Comparison of ENCODE assay signal across 3 worm cellular contexts in genomic region chrIV:13725201-13725600, ce11.
TF ChIP-seq lines count a peak whose summit lies in the region.

No protein-coding gene starts in this region.

TF ChIP-seq in whole organism, L1 larva, 84 proteins besides CTCF, POLR2A, EP300 and RAD21 (continued from another document):
- TF ChIP-seq Y116A8C.19 (tag; optimal IDR thresholded peaks at IDR 0.05; lab: Kevin White, UChicago; ENCODE audit: borderline replicate concordance): no peak
- no peak for TF ChIP-seq nhr-19 (GFP tag; conservative IDR thresholded peaks at IDR 0.05; lab: Robert Waterston, UW)
- TF ChIP-seq lin-35 (GFP tag; optimal IDR thresholded peaks at IDR 0.05; lab: Kevin White, UChicago): peak in 1 of 2 experiments; percentile 50
- peak; percentile 18 for TF ChIP-seq pqm-1 (tag; optimal IDR thresholded peaks at IDR 0.05; lab: Kevin White, UChicago)

TF ChIP-seq in whole organism, L3 larva, 47 proteins besides CTCF, POLR2A, EP300 and RAD21 (continued from another document):
- TF ChIP-seq R02D3.7 (tag; optimal IDR thresholded peaks at IDR 0.05; lab: Kevin White, UChicago) (no peak), nhr-11 (tag; optimal IDR thresholded peaks at IDR 0.05; lab: Kevin White, UChicago) (no peak), unc-62 (GFP tag; optimal IDR thresholded peaks at IDR 0.05; lab: Kevin White, UChicago) (no peak), ceh-28 (tag; optimal IDR thresholded peaks at IDR 0.05; lab: Kevin White, UChicago) (no peak), lsy-12 (tag; optimal IDR thresholded peaks at IDR 0.05; lab: Kevin White, UChicago) (no peak), elt-2 (tag; optimal IDR thresholded peaks at IDR 0.05; lab: Kevin White, UChicago) (peak; percentile 100), pqm-1 (tag; optimal IDR thresholded peaks at IDR 0.05; lab: Kevin White, UChicago) (peak; percentile 95), ztf-11 (tag; optimal IDR thresholded peaks at IDR 0.05; lab: Kevin White, UChicago) (no peak), nhr-23 (tag; optimal IDR thresholded peaks at IDR 0.05; lab: Kevin White, UChicago) (no peak), egl-5 (tag; optimal IDR thresholded peaks at IDR 0.05; lab: Kevin White, UChicago) (no peak), nhr-237 (tag; optimal IDR thresholded peaks at IDR 0.05; lab: Kevin White, UChicago) (no peak), hmg-11 (tag; optimal IDR thresholded peaks at IDR 0.05; lab: Kevin White, UChicago) (no peak), nhr-77 (tag; optimal IDR thresholded peaks at IDR 0.05; lab: Kevin White, UChicago) (no peak), mdl-1 (tag; optimal IDR thresholded peaks at IDR 0.05; lab: Kevin White, UChicago) (no peak), sea-2 (GFP tag; optimal IDR thresholded peaks at IDR 0.05; lab: Kevin White, UChicago) (no peak), ama-1 (optimal IDR thresholded peaks at IDR 0.05; lab: Kevin White, UChicago) (no peak), nhr-28 (tag; optimal IDR thresholded peaks at IDR 0.05; lab: Kevin White, UChicago) (no peak), zag-1 (tag; optimal IDR thresholded peaks at IDR 0.05; lab: Kevin White, UChicago) (no peak), fkh-2 (tag; optimal IDR thresholded peaks at IDR 0.05; lab: Kevin White, UChicago) (no peak), snpc-4 (tag; optimal IDR thresholded peaks at IDR 0.05; lab: Kevin White, UChicago) (no peak), mml-1 (tag; optimal IDR thresholded peaks at IDR 0.05; lab: Kevin White, UChicago) (no peak), egl-27 (tag; optimal IDR thresholded peaks at IDR 0.05; lab: Kevin White, UChicago) (no peak), fkh-10 (GFP tag; optimal IDR thresholded peaks at IDR 0.05; lab: Kevin White, UChicago) (no peak), unc-39 (tag; optimal IDR thresholded peaks at IDR 0.05; lab: Kevin White, UChicago) (no peak)

TF ChIP-seq in whole organism, young adult, 124 proteins besides CTCF, POLR2A, EP300 and RAD21 (continued from another document):
- TF ChIP-seq dpl-1 (GFP tag; optimal IDR thresholded peaks at IDR 0.05; lab: Kevin White, UChicago) (no peak), tbx-9 (tag; optimal IDR thresholded peaks at IDR 0.05; lab: Kevin White, UChicago; ENCODE audit: borderline replicate concordance) (no peak), lag-1 (GFP tag; IDR thresholded peaks at IDR 0.05; lab: Robert Waterston, UW) (no peak), let-607 (tag; optimal IDR thresholded peaks at IDR 0.05; lab: Kevin White, UChicago) (peak; percentile 64 to 73), chd-7 (tag; optimal IDR thresholded peaks at IDR 0.05; lab: Kevin White, UChicago) (no peak), ztf-6 (GFP tag; IDR thresholded peaks at IDR 0.05; lab: Robert Waterston, UW) (no peak), lin-26 (GFP tag; IDR thresholded peaks at IDR 0.05; lab: Robert Waterston, UW) (no peak), ets-4 (GFP tag; optimal IDR thresholded peaks at IDR 0.05; lab: Kevin White, UChicago) (peak; percentile 52), ztf-18 (tag; optimal IDR thresholded peaks at IDR 0.05; lab: Kevin White, UChicago) (no peak), egl-44 (GFP tag; IDR thresholded peaks at IDR 0.05; lab: Robert Waterston, UW) (no peak), rec-8 (tag; optimal IDR thresholded peaks at IDR 0.05; lab: Kevin White, UChicago) (no peak), lir-1 (GFP tag; conservative IDR thresholded peaks at IDR 0.05; lab: Robert Waterston, UW) (no peak), ZK185.1 (tag; optimal IDR thresholded peaks at IDR 0.05; lab: Kevin White, UChicago; ENCODE audit: poor library complexity, severe bottlenecking) (no peak), ceh-40 (GFP tag; IDR thresholded peaks at IDR 0.05; lab: Robert Waterston, UW) (no peak), K12H6.12 (tag; optimal IDR thresholded peaks at IDR 0.05; lab: Kevin White, UChicago) (no peak), sea-2 (GFP tag; IDR thresholded peaks at IDR 0.05; lab: Robert Waterston, UW) (no peak), tbp1 (GFP tag; optimal IDR thresholded peaks at IDR 0.05; lab: Kevin White, UChicago) (peak; percentile 36), lin-35 (GFP tag; optimal IDR thresholded peaks at IDR 0.05; lab: Kevin White, UChicago) (no peak), pha-4 (tag; optimal IDR thresholded peaks at IDR 0.05; lab: Kevin White, UChicago) (peak; percentile 49), B0019.2 (GFP tag; conservative IDR thresholded peaks at IDR 0.05; lab: Robert Waterston, UW) (no peak), attf-5 (GFP tag; optimal IDR thresholded peaks at IDR 0.05; lab: Kevin White, UChicago) (no peak), ztf-25 (GFP tag; IDR thresholded peaks at IDR 0.05; lab: Robert Waterston, UW) (no peak), hsf-1 (GFP tag; IDR thresholded peaks at IDR 0.05; lab: Robert Waterston, UW) (no peak), nfya-1 (tag; optimal IDR thresholded peaks at IDR 0.05; lab: Kevin White, UChicago; ENCODE audit: borderline replicate concordance, insufficient read depth) (no peak), athp-1 (tag; optimal IDR thresholded peaks at IDR 0.05; lab: Kevin White, UChicago) (no peak), dpff-1 (tag; optimal IDR thresholded peaks at IDR 0.05; lab: Kevin White, UChicago) (no peak), madf-3 (GFP tag; IDR thresholded peaks at IDR 0.05; lab: Robert Waterston, UW) (no peak), F55B11.4 (tag; optimal IDR thresholded peaks at IDR 0.05; lab: Kevin White, UChicago; ENCODE audit: borderline replicate concordance, insufficient read depth) (no peak), snpc-4 (GFP tag; optimal IDR thresholded peaks at IDR 0.05; lab: Kevin White, UChicago) (no peak), snpc-4 (tag; optimal IDR thresholded peaks at IDR 0.05; lab: Kevin White, UChicago) (peak in 2 of 4 experiments; percentile 16 to 18), akir-1 (GFP tag; optimal IDR thresholded peaks at IDR 0.05; lab: Kevin White, UChicago) (no peak), sptf-2 (GFP tag; optimal IDR thresholded peaks at IDR 0.05; lab: Kevin White, UChicago) (peak; percentile 80), madf-10 (tag; optimal IDR thresholded peaks at IDR 0.05; lab: Kevin White, UChicago) (peak; percentile 30), F49E8.2 (tag; optimal IDR thresholded peaks at IDR 0.05; lab: Kevin White, UChicago; ENCODE audit: insufficient read depth) (no peak), hmg-20 (GFP tag; IDR thresholded peaks at IDR 0.05; lab: Robert Waterston, UW) (no peak), Y53G8AR.9 (GFP tag; conservative IDR thresholded peaks at IDR 0.05; lab: Robert Waterston, UW) (no peak), atf-7 (tag; optimal IDR thresholded peaks at IDR 0.05; lab: Kevin White, UChicago) (no peak), nhr-80 (tag; optimal IDR thresholded peaks at IDR 0.05; lab: Kevin White, UChicago) (peak; percentile 100), sdz-38 (tag; optimal IDR thresholded peaks at IDR 0.05; lab: Kevin White, UChicago) (no peak)
